Worm (Caenorhabditis elegans): ENCODE data around the gene C05D12.2.

- TF ChIP-seq blmp-1 (tag; optimal IDR thresholded peaks at IDR 0.05) (no peak), nhr-28 (tag; optimal IDR thresholded peaks at IDR 0.05) (no peak), ceh-43 (GFP tag; optimal IDR thresholded peaks at IDR 0.05) (no peak), cnd-1 (tag; optimal IDR thresholded peaks at IDR 0.05) (no peak), unc-62 (GFP tag; optimal IDR thresholded peaks at IDR 0.05) (no peak), snpc-4 (tag; optimal IDR thresholded peaks at IDR 0.05) (no peak), ceh-39 (tag; optimal IDR thresholded peaks at IDR 0.05) (no peak), elt-3 (tag; optimal IDR thresholded peaks at IDR 0.05) (no peak)
Measured at ce11 chrII:11376598-11377108, 41.4 kb upstream of the C05D12.2 start.

Measured in whole organism, mixed stage, embryonic.